Fruit fly (Drosophila melanogaster) S2 (cell line): Measurements from ENCODE around the gene Cyp28a5.

Experiments used
- CG8478 ChIP-seq: fragments of >200 bp; optimal IDR thresholded peaks from 2 replicates; lab custom pipeline; 2018
- CTCF ChIP-seq, 2 experiments: fragments of >200 bp; optimal IDR thresholded peaks; 2 replicates each; lab custom pipeline; 2018

Cyp28a5 gene

DNA sequence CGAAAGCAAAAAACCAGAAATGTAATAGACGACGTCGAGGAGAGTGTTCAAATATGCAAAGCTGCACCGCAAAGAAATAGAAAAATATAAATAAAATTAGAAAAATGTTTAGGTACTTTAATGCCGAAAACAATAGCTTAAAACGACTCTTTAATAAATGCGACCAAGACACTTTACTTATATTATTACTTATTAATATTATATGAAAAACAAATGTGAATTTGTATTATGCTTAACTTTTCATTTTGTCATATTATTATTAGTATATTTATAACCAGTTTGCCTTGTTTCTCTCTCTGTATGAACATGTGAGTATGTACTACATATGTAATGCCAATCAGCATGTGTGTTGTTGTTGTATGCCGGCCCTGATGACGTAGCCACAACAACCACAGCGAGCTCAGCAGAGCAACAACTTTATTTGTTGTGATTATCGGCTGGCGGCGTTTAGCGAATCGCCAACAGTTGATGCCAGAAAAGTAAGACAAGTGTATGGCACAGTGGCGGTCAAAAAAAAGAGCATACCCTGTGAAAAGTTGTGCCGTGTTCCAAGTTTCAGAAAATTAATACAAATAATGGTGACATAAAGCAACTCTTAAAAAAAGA lies 45.1 kb downstream of the Cyp28a5 start:
- TF ChIP-seq CG8478 (lab: Kevin White, UChicago): no peak
- TF ChIP-seq CTCF (optimal IDR thresholded peaks at IDR 0.05; lab: Kevin White, UChicago): no peak

DNA sequence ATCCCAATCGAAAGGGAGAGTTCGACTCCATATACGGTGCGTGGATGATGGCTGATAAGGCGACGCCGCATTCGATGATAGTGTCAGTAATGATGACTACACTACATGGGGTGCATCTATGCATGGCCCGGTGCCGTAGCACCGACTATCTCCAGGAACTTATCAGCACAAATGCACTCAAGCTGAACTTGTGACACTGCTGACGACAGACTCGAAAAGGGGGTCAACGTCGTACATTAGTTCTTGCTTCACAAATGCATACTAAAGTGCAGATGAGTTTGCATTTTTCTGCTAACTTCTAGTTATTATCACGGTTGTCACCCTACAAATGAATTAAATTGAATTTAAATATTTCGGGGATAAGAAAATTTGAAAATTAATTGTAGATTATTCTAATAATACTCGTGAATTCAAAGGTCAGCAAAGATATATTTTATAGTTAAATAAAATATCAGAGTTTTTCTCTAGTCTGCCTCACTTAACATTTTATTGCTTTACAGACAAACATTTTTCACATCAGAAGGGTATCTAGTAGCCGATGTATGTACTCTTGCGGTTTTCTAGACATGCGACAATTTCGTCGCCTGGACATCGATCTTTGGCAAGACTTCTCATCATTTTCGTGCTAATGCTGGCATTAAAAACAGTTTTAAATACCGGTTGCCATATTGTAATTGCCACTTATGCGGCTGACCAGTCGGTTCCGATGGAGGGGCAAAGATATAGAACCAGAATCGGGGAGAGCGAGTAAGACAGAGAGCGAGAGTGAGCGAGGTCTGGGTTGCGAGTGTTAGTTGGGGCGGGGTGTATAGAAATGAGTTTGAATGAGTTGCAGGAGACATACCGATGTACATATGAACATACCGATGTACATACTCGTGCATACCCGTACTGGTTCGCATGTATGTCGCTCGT lies 46.3 kb downstream of the Cyp28a5 start:
- TF ChIP-seq CG8478 (lab: Kevin White, UChicago) (no peak), CTCF (optimal IDR thresholded peaks at IDR 0.05; lab: Kevin White, UChicago) (no peak)

DNA sequence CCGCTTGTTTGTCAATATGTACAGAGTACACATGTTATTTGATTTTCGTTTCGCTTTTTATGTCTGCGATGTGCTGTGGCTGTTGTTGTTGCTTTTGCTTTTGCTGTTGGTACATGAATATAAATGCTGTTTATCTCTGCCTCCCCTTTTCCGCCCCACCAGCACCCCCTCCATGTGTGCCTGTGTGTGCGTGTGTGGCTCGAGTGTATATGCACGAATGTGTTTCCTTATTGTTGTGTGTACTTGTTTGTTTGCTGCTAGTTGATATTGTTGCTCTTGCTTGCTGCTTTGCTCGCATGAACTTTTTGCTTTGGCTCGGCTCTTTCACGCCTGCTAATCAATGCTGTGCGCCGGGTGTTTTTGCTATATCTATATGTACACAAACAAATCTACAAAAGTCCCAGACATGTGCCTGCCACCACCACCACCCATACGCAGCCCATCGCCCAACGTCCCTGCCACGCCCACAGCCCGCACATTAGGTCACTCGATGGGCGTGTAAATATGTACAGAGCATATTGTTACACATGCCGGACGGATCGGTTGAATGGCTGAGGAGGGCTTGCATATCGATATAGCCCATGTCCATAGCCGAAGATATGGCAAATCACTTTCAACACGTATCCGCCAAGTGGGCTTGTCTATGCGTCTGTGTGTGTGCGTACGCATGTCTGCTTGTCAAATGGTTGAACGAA lies 47.1 kb downstream of the Cyp28a5 start:
- no peak for TF ChIP-seq CG8478 (lab: Kevin White, UChicago)
- no peak for TF ChIP-seq CTCF (optimal IDR thresholded peaks at IDR 0.05; lab: Kevin White, UChicago)

DNA sequence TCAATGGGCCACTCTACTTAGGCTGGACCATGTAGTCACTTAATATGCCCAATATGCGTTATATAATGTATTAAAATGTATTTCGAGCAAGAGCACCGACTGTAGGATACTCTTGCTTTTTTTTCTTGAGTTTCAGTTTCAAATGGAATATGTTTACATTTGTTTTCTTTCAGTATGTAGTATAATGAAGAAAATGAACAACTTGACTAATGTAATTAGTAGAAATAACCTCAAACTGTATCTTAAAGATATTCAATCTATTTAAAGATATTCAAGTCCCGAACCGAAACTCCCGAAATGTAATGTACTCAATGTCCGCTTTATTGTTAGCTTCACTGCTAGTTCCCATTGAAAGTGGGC lies 47.6 kb downstream of the Cyp28a5 start:
- TF ChIP-seq CTCF (optimal IDR thresholded peaks at IDR 0.05; lab: Kevin White, UChicago) (no peak), CG8478 (lab: Kevin White, UChicago) (no peak)

DNA sequence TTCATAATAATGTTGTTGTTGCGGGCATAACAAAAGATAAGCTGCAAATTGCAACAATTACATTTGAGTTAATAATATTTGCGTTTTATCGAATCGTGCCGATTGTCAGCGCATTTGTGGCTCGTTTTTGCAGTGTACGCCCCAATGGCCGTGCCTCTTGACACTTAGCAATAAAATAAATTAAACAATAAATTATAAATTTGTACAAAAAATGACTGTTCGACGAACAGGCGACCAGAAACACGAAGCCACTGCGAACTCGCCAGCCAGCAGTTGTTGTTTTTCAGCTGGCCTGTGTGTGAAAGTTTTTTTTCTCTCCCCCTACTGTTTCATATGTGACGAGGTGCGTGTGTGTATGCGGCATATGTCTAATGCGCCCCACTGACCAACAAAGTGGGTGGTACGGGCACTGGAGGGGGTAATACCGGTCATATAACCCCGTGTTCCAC lies 48.4 kb downstream of the Cyp28a5 start:
- TF ChIP-seq CTCF (optimal IDR thresholded peaks at IDR 0.05; lab: Kevin White, UChicago) (no peak), CG8478 (lab: Kevin White, UChicago) (no peak)

DNA sequence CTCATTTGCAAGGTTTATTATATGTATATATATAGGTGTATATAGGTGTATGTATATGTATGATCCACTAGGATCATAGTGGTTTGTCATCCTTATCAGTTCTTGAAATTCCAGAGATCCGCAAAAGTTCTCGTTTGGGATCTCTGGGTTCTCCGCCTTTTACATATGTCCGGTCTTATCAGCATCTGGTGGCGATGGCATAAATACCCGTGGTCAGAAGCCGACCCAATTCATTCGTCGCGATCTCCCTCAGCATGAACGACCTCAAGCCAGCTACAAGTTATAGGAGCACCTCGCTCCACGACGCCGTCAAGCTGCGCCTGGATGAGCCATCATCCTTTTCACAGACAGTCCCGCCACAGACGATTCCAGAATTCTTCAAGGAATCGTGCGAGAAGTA lies 49.7 kb downstream of the Cyp28a5 start, which contains the start of gene hll:
Gene hll, plus strand, starts transcription at position 224 of the 400 bp plus-strand sequence.
- no peak for TF ChIP-seq CG8478 (lab: Kevin White, UChicago)
- TF ChIP-seq CTCF (optimal IDR thresholded peaks at IDR 0.05; lab: Kevin White, UChicago): no peak
